Fruit fly (Drosophila melanogaster) whole organism, embryonic: ENCODE results near the gene ninaE.

Source experiments
- Bdp1 ChIP-seq: fragments of 200-800 bp; sonication (Bioruptor generic); optimal IDR thresholded peaks from 3 replicates; lab custom pipeline; 2016; ENCODE audit warnings: missing biosample characterization, missing genetic modification characterization
- CG10979 ChIP-seq: fragments of 200-800 bp; sonication (Bioruptor generic); optimal IDR thresholded peaks from 2 replicates; lab custom pipeline; 2018; ENCODE audit warnings: missing biosample characterization, mild to moderate bottlenecking, missing genetic modification characterization, moderate library complexity
- CG11504 ChIP-seq: fragments of 200-800 bp; sonication (Bioruptor generic); optimal IDR thresholded peaks from 3 replicates; lab custom pipeline; 2019; ENCODE audit warnings: missing biosample characterization, mild to moderate bottlenecking, missing genetic modification characterization, moderate library complexity
- CG13775 ChIP-seq: fragments of 200-800 bp; sonication (Bioruptor generic); optimal IDR thresholded peaks from 3 replicates; lab custom pipeline; 2017; ENCODE audit warnings: missing biosample characterization, mild to moderate bottlenecking, missing genetic modification characterization
- CG14710 ChIP-seq: fragments of 200-800 bp; sonication (Bioruptor generic); optimal IDR thresholded peaks from 3 replicates; lab custom pipeline; 2019; ENCODE audit warnings: missing biosample characterization, mild to moderate bottlenecking, missing genetic modification characterization, moderate library complexity
- CG15479 ChIP-seq: fragments of 200-800 bp; sonication (Bioruptor generic); optimal IDR thresholded peaks from 3 replicates; lab custom pipeline; 2019; ENCODE audit warnings: missing biosample characterization, mild to moderate bottlenecking, missing genetic modification characterization, moderate library complexity
- CG15696 ChIP-seq: fragments of 200-800 bp; sonication (Bioruptor generic); optimal IDR thresholded peaks from 2 replicates; lab custom pipeline; 2019; ENCODE audit warnings: missing biosample characterization, mild to moderate bottlenecking, missing genetic modification characterization, moderate library complexity
- CG17186 ChIP-seq: fragments of 200-800 bp; sonication (Bioruptor generic); optimal IDR thresholded peaks from 3 replicates; lab custom pipeline; 2017; ENCODE audit warnings: missing biosample characterization, missing genetic modification reagents, missing genetic modification characterization
- CG18262 ChIP-seq: fragments of 200-800 bp; optimal IDR thresholded peaks from 3 replicates; lab custom pipeline; 2019; ENCODE audit warnings: missing biosample characterization, mild to moderate bottlenecking, missing genetic modification characterization, moderate library complexity
- CG2199 ChIP-seq: fragments of 200-800 bp; sonication (Bioruptor generic); IDR thresholded peaks from 3 replicates; pipeline ENCODE4 v1.3.6; 2022; ENCODE audit warnings: missing biosample characterization, missing genetic modification characterization
- CG2712 ChIP-seq: fragments of 200-800 bp; optimal IDR thresholded peaks from 3 replicates; lab custom pipeline; 2019; ENCODE audit warnings: missing biosample characterization, mild to moderate bottlenecking, missing genetic modification characterization, moderate library complexity
- CG30403 ChIP-seq: fragments of 200-800 bp; sonication (Bioruptor generic); optimal IDR thresholded peaks from 3 replicates; lab custom pipeline; 2016; ENCODE audit warnings: missing biosample characterization, missing genetic modification characterization
- CG7372 ChIP-seq: fragments of 200-800 bp; sonication (Bioruptor generic); IDR thresholded peaks from 2 replicates; pipeline ENCODE4 v1.3.6; 2022; ENCODE audit warnings: missing biosample characterization, missing genetic modification characterization
- CG7928 ChIP-seq: fragments of 200-800 bp; sonication (Bioruptor generic); optimal IDR thresholded peaks from 2 replicates; lab custom pipeline; 2017; ENCODE audit warnings: missing biosample characterization, mild to moderate bottlenecking, missing genetic modification characterization
- CG8290 ChIP-seq, 3 experiments: fragments of 200-800 bp; sonication (Bioruptor generic); optimal IDR thresholded peaks; 2 replicates each; lab custom pipeline; 2016 to 2019; ENCODE audit warnings: missing biosample characterization in 3 of 3, missing genetic modification characterization in 3 of 3, mild to moderate bottlenecking in 2 of 3, moderate library complexity in 1 of 3
- CG9727 ChIP-seq: fragments of 200-800 bp; sonication (Bioruptor generic); optimal IDR thresholded peaks from 3 replicates; lab custom pipeline; 2017; ENCODE audit warnings: missing biosample characterization, mild to moderate bottlenecking, missing genetic modification characterization
- CoRest ChIP-seq: fragments of 200-800 bp; sonication (Bioruptor generic); optimal IDR thresholded peaks from 3 replicates; lab custom pipeline; 2018; ENCODE audit warnings: missing biosample characterization, mild to moderate bottlenecking, missing genetic modification characterization, moderate library complexity
- D ChIP-seq, 2 experiments: fragments of 200-800 bp in 1 of 2; fragments of >200 bp in 1 of 2; sonication (Bioruptor generic) in 1 of 2; optimal IDR thresholded peaks; 2 replicates in 1 of 2; 3 replicates in 1 of 2; lab custom pipeline; 2017; ENCODE audit warnings: mild to moderate bottlenecking in 1 of 2, missing biosample characterization in 1 of 2, missing genetic modification characterization in 1 of 2, missing genetic modification reagents in 1 of 2
- D19B ChIP-seq: fragments of 200-800 bp; sonication (Bioruptor generic); optimal IDR thresholded peaks from 2 replicates; lab custom pipeline; 2017; ENCODE audit warnings: missing biosample characterization, mild to moderate bottlenecking, missing genetic modification characterization
- HLHmδ ChIP-seq: fragments of 200-800 bp; sonication (Bioruptor generic); optimal IDR thresholded peaks from 2 replicates; lab custom pipeline; 2018; ENCODE audit warnings: missing biosample characterization, mild to moderate bottlenecking, missing genetic modification characterization, moderate library complexity
- Hmx ChIP-seq: fragments of 200-800 bp; sonication (Bioruptor generic); optimal IDR thresholded peaks from 2 replicates; lab custom pipeline; 2016; ENCODE audit warnings: missing biosample characterization, missing genetic modification characterization
- Jarid2 ChIP-seq: fragments of 200-800 bp; sonication (Bioruptor generic); optimal IDR thresholded peaks from 3 replicates; lab custom pipeline; 2017; ENCODE audit warnings: mild to moderate bottlenecking, missing biosample characterization, missing genetic modification reagents, missing genetic modification characterization
- Med ChIP-seq: fragments of 200-800 bp; sonication (Bioruptor generic); peaks from one replicate; lab custom pipeline; 2016; ENCODE audit warnings: missing biosample characterization, missing genetic modification characterization, mild to moderate bottlenecking, inconsistent platforms, moderate library complexity
- Opbp ChIP-seq: fragments of 200-800 bp; sonication (Bioruptor generic); IDR thresholded peaks from 3 replicates; pipeline ENCODE4 v1.3.6; 2022; ENCODE audit warnings: missing biosample characterization, missing genetic modification characterization; ENCODE audit not compliant: partially characterized antibody
- Sin3A ChIP-seq: fragments of >200 bp; optimal IDR thresholded peaks from 2 replicates; lab custom pipeline; 2018
- Ssrp ChIP-seq: fragments of 200-800 bp; sonication (Bioruptor generic); optimal IDR thresholded peaks from 2 replicates; lab custom pipeline; 2018; ENCODE audit warnings: missing biosample characterization, mild to moderate bottlenecking, missing genetic modification characterization, moderate library complexity
- Usf ChIP-seq: fragments of 200-800 bp; sonication (Bioruptor generic); optimal IDR thresholded peaks from 2 replicates; lab custom pipeline; 2017; ENCODE audit warnings: missing genotype, missing biosample characterization, missing genetic modification characterization
- az2 ChIP-seq: fragments of 200-800 bp; sonication (Bioruptor generic); optimal IDR thresholded peaks from 3 replicates; lab custom pipeline; 2016; ENCODE audit warnings: missing biosample characterization, missing genetic modification characterization
- da ChIP-seq: fragments of 200-800 bp; sonication (Bioruptor generic); optimal IDR thresholded peaks from 2 replicates; lab custom pipeline; 2016; ENCODE audit warnings: missing biosample characterization, missing genetic modification characterization
- dmrt11E ChIP-seq: fragments of 200-800 bp; sonication (Bioruptor generic); optimal IDR thresholded peaks from 3 replicates; lab custom pipeline; 2018; ENCODE audit warnings: missing biosample characterization, mild to moderate bottlenecking, missing genetic modification characterization, moderate library complexity
- gcm ChIP-seq: fragments of 200-800 bp; sonication (Bioruptor generic); optimal IDR thresholded peaks from 2 replicates; lab custom pipeline; 2019; ENCODE audit warnings: missing biosample characterization, mild to moderate bottlenecking, missing genetic modification characterization, moderate library complexity
- lola ChIP-seq, 3 experiments: fragments of >200 bp in 2 of 3; fragments of 200-800 bp in 1 of 3; sonication (Bioruptor generic) in 1 of 3; optimal IDR thresholded peaks; 2 replicates each; lab custom pipeline; 2017 to 2019; ENCODE audit warnings: missing biosample characterization in 3 of 3, missing genetic modification characterization in 3 of 3, mild to moderate bottlenecking in 1 of 3, moderate library complexity in 1 of 3
- lov ChIP-seq, 2 experiments: fragments of 200-800 bp in 1 of 2; fragments of >200 bp in 1 of 2; sonication (Bioruptor generic) in 1 of 2; IDR thresholded peaks in 1 of 2; optimal IDR thresholded peaks in 1 of 2; 2 replicates in 1 of 2; 3 replicates in 1 of 2; pipeline versions ENCODE4 v1.3.6 to Lab custom; 2017 to 2022; ENCODE audit warnings: missing biosample characterization in 1 of 2, missing genetic modification characterization in 1 of 2
- nerfin-1 ChIP-seq: fragments of 200-800 bp; sonication (Bioruptor generic); optimal IDR thresholded peaks from 3 replicates; lab custom pipeline; 2019; ENCODE audit warnings: missing biosample characterization, mild to moderate bottlenecking, missing genetic modification characterization, moderate library complexity
- pros ChIP-seq: fragments of 200-800 bp; sonication (Bioruptor generic); optimal IDR thresholded peaks from 3 replicates; lab custom pipeline; 2019; ENCODE audit warnings: missing biosample characterization, mild to moderate bottlenecking, missing genetic modification characterization, moderate library complexity
- row ChIP-seq: fragments of 200-800 bp; sonication (Bioruptor generic); IDR thresholded peaks from 3 replicates; pipeline ENCODE4 v1.3.6; 2022; ENCODE audit warnings: missing biosample characterization, missing genetic modification characterization
- sd ChIP-seq: fragments of 200-800 bp; sonication (Bioruptor generic); optimal IDR thresholded peaks from 3 replicates; lab custom pipeline; 2018; ENCODE audit warnings: missing biosample characterization, mild to moderate bottlenecking, missing genetic modification characterization, moderate library complexity
- seq ChIP-seq: fragments of 200-800 bp; sonication (Bioruptor generic); IDR thresholded peaks from 2 replicates; pipeline ENCODE4 v1.3.6; 2022; ENCODE audit warnings: missing biosample characterization, missing genetic modification characterization
- sim ChIP-seq: fragments of 200-800 bp; sonication (Bioruptor generic); IDR thresholded peaks from 2 replicates; pipeline ENCODE4 v1.3.6; 2022; ENCODE audit warnings: missing biosample characterization, missing genetic modification characterization
- sqz ChIP-seq: fragments of 200-800 bp; sonication (Bioruptor generic); optimal IDR thresholded peaks from 3 replicates; lab custom pipeline; 2018; ENCODE audit warnings: missing biosample characterization, mild to moderate bottlenecking, missing genetic modification characterization
- stc ChIP-seq: fragments of 200-800 bp; sonication (Bioruptor generic); IDR thresholded peaks from 2 replicates; pipeline ENCODE4 v1.3.6; 2022; ENCODE audit warnings: missing biosample characterization, missing genetic modification characterization
- twi ChIP-seq: fragments of 200-800 bp; optimal IDR thresholded peaks from 2 replicates; lab custom pipeline; 2019; ENCODE audit warnings: missing biosample characterization, mild to moderate bottlenecking, missing genetic modification characterization, moderate library complexity

ninaE gene

dm6 chr3R:19888156-19888784 is at the start of gene ninaE:
Gene ninaE (minus strand): TSS chr3R:19888206.
- TF ChIP-seq Med = peak; percentile 46
- no peak for TF ChIP-seq CG8290 (GFP tag; optimal IDR thresholded peaks at IDR 0.05; lab: Kevin White, UChicago)
- TF ChIP-seq CG8290 (tag; optimal IDR thresholded peaks at IDR 0.05; lab: Kevin White, UChicago) = no peak
- no peak for TF ChIP-seq CG17186
- peak; percentile 94 for TF ChIP-seq CG7372 (GFP tag; lab: Robert Waterston, UW)
- peak; percentile 23 for TF ChIP-seq CG10979 (tag; lab: Kevin White, UChicago)
- TF ChIP-seq Sin3A (lab: Kevin White, UChicago) = no peak

- TF ChIP-seq D (optimal IDR thresholded peaks at IDR 0.05; lab: Kevin White, UChicago) (peak; percentile 52), D (GFP tag; optimal IDR thresholded peaks at IDR 0.05; lab: Kevin White, UChicago) (no peak), pros (GFP tag; lab: Kevin White, UChicago) (peak; percentile 45), CG15479 (peak; percentile 12), gcm (GFP tag; lab: Kevin White, UChicago) (peak; percentile 92), CG2199 (GFP tag; lab: Robert Waterston, UW) (peak; percentile 83; the same call in 2 of the 3 replicates), CG7928 (GFP tag; lab: Kevin White, UChicago) (no peak)
These were observed 47.7 kb upstream of the ninaE start for dm6 chr3R:19935777-19936125.

dm6 chr3R:19934840-19935776 is 47.1 kb upstream of the ninaE start, which contains the start of gene mira:
Gene mira (minus strand): TSS chr3R:19935120.
- no peak for TF ChIP-seq sim (GFP tag; lab: Robert Waterston, UW)
- peak; percentile 31; the same call in 1 of the 3 replicates for TF ChIP-seq row (GFP tag; lab: Robert Waterston, UW)
- peak; percentile 93 for TF ChIP-seq pros (GFP tag; lab: Kevin White, UChicago)
- peak; percentile 38 for TF ChIP-seq CG14710 (tag; lab: Kevin White, UChicago)
- peak; percentile 10 for TF ChIP-seq Jarid2 (GFP tag; lab: Kevin White, UChicago)
- no peak for TF ChIP-seq CG11504
- peak; percentile 3 for TF ChIP-seq Ssrp
- TF ChIP-seq CoRest (tag; lab: Kevin White, UChicago) = peak; percentile 25
- TF ChIP-seq da (GFP tag; lab: Kevin White, UChicago) = peak; percentile 19
- peak; percentile 83 for TF ChIP-seq twi (tag; lab: Kevin White, UChicago)
- TF ChIP-seq nerfin-1 (tag; lab: Kevin White, UChicago) = peak; percentile 22
- peak; percentile 47 for TF ChIP-seq sqz (GFP tag; lab: Kevin White, UChicago)
- TF ChIP-seq dmrt11E (tag; lab: Kevin White, UChicago) = peak; percentile 72
- TF ChIP-seq lola (GFP tag; optimal IDR thresholded peaks at IDR 0.05; lab: Kevin White, UChicago) = peak in 1 of 3 experiments; percentile 78
- TF ChIP-seq seq = peak; percentile 41; the same call in 1 of the 2 replicates
- peak; percentile 73 for TF ChIP-seq CG9727 (GFP tag; lab: Kevin White, UChicago)
- TF ChIP-seq CG13775 (GFP tag; lab: Kevin White, UChicago) = peak; percentile 27
- TF ChIP-seq D19B (GFP tag; lab: Kevin White, UChicago) = no peak
- peak; percentile 59 for TF ChIP-seq CG15696 (tag; lab: Kevin White, UChicago)
- no peak for TF ChIP-seq Hmx (GFP tag; lab: Kevin White, UChicago)
- peak; percentile 44 for TF ChIP-seq CG2712 (tag; lab: Kevin White, UChicago)
- peak; percentile 36 for TF ChIP-seq sd (tag; lab: Kevin White, UChicago)
- TF ChIP-seq Bdp1 (GFP tag; lab: Kevin White, UChicago) = no peak
- TF ChIP-seq HLHmδ = peak; percentile 87
- TF ChIP-seq lov (optimal IDR thresholded peaks at IDR 0.05; lab: Kevin White, UChicago) = no peak
- TF ChIP-seq lov (GFP tag; IDR thresholded peaks at IDR 0.05; lab: Robert Waterston, UW) = peak; percentile 42; the same call in 1 of the 3 replicates
- TF ChIP-seq Usf (GFP tag; lab: Kevin White, UChicago) = peak; percentile 5
- no peak for TF ChIP-seq az2 (GFP tag; lab: Kevin White, UChicago)
- peak; percentile 12; the same call in 1 of the 3 replicates for TF ChIP-seq Opbp (GFP tag; lab: Robert Waterston, UW)
- TF ChIP-seq stc (GFP tag; lab: Robert Waterston, UW) = no peak
- no peak for TF ChIP-seq CG30403 (GFP tag; lab: Kevin White, UChicago)
- TF ChIP-seq CG18262 (tag; lab: Kevin White, UChicago) = peak; percentile 56
